Worm (Caenorhabditis elegans) whole organism, L4 larva: Measurements from ENCODE around the gene try-1.

ENCODE experiments used
- egl-27 ChIP-seq: sonication (generic microtip); optimal IDR thresholded peaks from 3 replicates; lab custom pipeline; 2017; ENCODE audit warnings: missing biosample characterization, missing genetic modification reagents, missing genetic modification characterization
- fos-1 ChIP-seq: fragments of 150-350 bp; optimal IDR thresholded peaks from 2 replicates; lab custom pipeline; 2014; ENCODE audit warnings: missing biosample characterization, missing genetic modification characterization
- jun-1 ChIP-seq: fragments of 150-350 bp; optimal IDR thresholded peaks from 2 replicates; lab custom pipeline; 2014; ENCODE audit warnings: missing biosample characterization, missing genetic modification reagents, missing genetic modification characterization
- lir-3 ChIP-seq: sonication (generic microtip); optimal IDR thresholded peaks from 2 replicates; lab custom pipeline; 2016; ENCODE audit warnings: mild to moderate bottlenecking, missing genetic modification characterization, missing compliant biosample characterization
- madf-5 ChIP-seq, 2 experiments: fragments of 200-800 bp; sonication (Bioruptor generic); IDR thresholded peaks; 2 replicates each; pipeline ENCODE4 v1.3.6; 2022; ENCODE audit warnings: missing compliant biosample characterization in 2 of 2, missing genetic modification characterization in 2 of 2
- nhr-237 ChIP-seq: sonication (generic microtip); optimal IDR thresholded peaks from 2 replicates; lab custom pipeline; 2017; ENCODE audit warnings: missing biosample characterization, missing genetic modification characterization
- nhr-48 ChIP-seq: sonication (generic microtip); optimal IDR thresholded peaks from 2 replicates; lab custom pipeline; 2016; ENCODE audit warnings: mild to moderate bottlenecking, missing genetic modification characterization, missing compliant biosample characterization
- nhr-76 ChIP-seq: fragments of 150-350 bp; optimal IDR thresholded peaks from 2 replicates; lab custom pipeline; 2014; ENCODE audit warnings: missing biosample characterization, missing genetic modification characterization
- nhr-77 ChIP-seq: fragments of 150-350 bp; optimal IDR thresholded peaks from 2 replicates; lab custom pipeline; 2014; ENCODE audit warnings: missing biosample characterization, missing genetic modification characterization
- unc-62 ChIP-seq, 3 experiments: fragments of 150-350 bp in 1 of 3; sonication (generic microtip); optimal IDR thresholded peaks in 2 of 3; peaks in 1 of 3; 1 replicate in 1 of 3; 2 replicates in 2 of 3; lab custom pipeline; 2014 to 2017; ENCODE audit warnings: missing biosample characterization in 3 of 3, missing genetic modification characterization in 3 of 3, missing genetic modification reagents in 3 of 3, missing genotype in 1 of 3

- TF ChIP-seq jun-1 (tag; lab: Kevin White, UChicago) (no peak), egl-27 (tag; lab: Kevin White, UChicago) (no peak), lir-3 (tag; lab: Kevin White, UChicago) (no peak), nhr-237 (tag; lab: Kevin White, UChicago) (no peak), nhr-76 (no peak), fos-1 (tag; lab: Kevin White, UChicago) (no peak), madf-5 (GFP tag; IDR thresholded peaks at IDR 0.05; lab: Robert Waterston, UW) (no peak), nhr-48 (no peak), nhr-77 (tag; lab: Kevin White, UChicago) (no peak), unc-62 (GFP tag; optimal IDR thresholded peaks at IDR 0.05 in 1 of 2; lab: Kevin White, UChicago) (peak in 1 of 2 experiments; percentile 91), unc-62 (tag; optimal IDR thresholded peaks at IDR 0.05; lab: Kevin White, UChicago) (no peak)
These were observed 18.0 kb downstream of the try-1 start for ce11 chrII:4931286-4931685.
